Worm (Caenorhabditis elegans) whole organism, late embryonic: ENCODE measurements around the gene flp-28.

Experiments
- C38D4.7 ChIP-seq: fragments of 200-800 bp; sonication (Bioruptor generic); optimal IDR thresholded peaks from 2 replicates; lab custom pipeline; 2018; ENCODE audit warnings: mild to moderate bottlenecking, missing genetic modification characterization, moderate library complexity, missing compliant biosample characterization
- F13H6.1 ChIP-seq: sonication (generic microtip); optimal IDR thresholded peaks from 2 replicates; lab custom pipeline; 2016; ENCODE audit warnings: missing genetic modification characterization, missing compliant biosample characterization
- K09A11.1 ChIP-seq: sonication (generic microtip); optimal IDR thresholded peaks from 2 replicates; lab custom pipeline; 2017; ENCODE audit warnings: antibody characterized with exemption, mild to moderate bottlenecking, missing genetic modification characterization, missing compliant biosample characterization; ENCODE audit not compliant: insufficient read depth
- Y22D7AL.16 ChIP-seq: sonication (generic microtip); optimal IDR thresholded peaks from 2 replicates; lab custom pipeline; 2016; ENCODE audit warnings: missing genetic modification characterization, missing compliant biosample characterization
- ceh-14 ChIP-seq: sonication (generic microtip); optimal IDR thresholded peaks from 2 replicates; lab custom pipeline; 2016; ENCODE audit warnings: missing genotype, missing genetic modification characterization, missing compliant biosample characterization
- ceh-18 ChIP-seq: sonication (generic microtip); optimal IDR thresholded peaks from 2 replicates; lab custom pipeline; 2016; ENCODE audit warnings: missing genetic modification characterization, missing compliant biosample characterization
- ceh-2 ChIP-seq: sonication (generic microtip); optimal IDR thresholded peaks from 2 replicates; lab custom pipeline; 2016; ENCODE audit warnings: missing genotype, missing genetic modification characterization, missing compliant biosample characterization
- ceh-24 ChIP-seq: sonication (generic microtip); optimal IDR thresholded peaks from 2 replicates; lab custom pipeline; 2016; ENCODE audit warnings: mild to moderate bottlenecking, missing genetic modification characterization, missing compliant biosample characterization
- ceh-30 ChIP-seq: fragments of 150-350 bp; optimal IDR thresholded peaks from 2 replicates; lab custom pipeline; 2014; ENCODE audit warnings: missing biosample characterization, missing genetic modification characterization
- ceh-34 ChIP-seq: sonication (generic microtip); optimal IDR thresholded peaks from 2 replicates; lab custom pipeline; 2016; ENCODE audit warnings: mild to moderate bottlenecking, missing genetic modification characterization, missing compliant biosample characterization
- ceh-48 ChIP-seq: sonication (generic microtip); optimal IDR thresholded peaks from 2 replicates; lab custom pipeline; 2016; ENCODE audit warnings: missing genetic modification characterization, inconsistent platforms, missing compliant biosample characterization
- dve-1 ChIP-seq: sonication (generic microtip); optimal IDR thresholded peaks from 2 replicates; lab custom pipeline; 2017; ENCODE audit warnings: antibody characterized with exemption, mild to moderate bottlenecking, missing genetic modification characterization, missing compliant biosample characterization
- elt-2 ChIP-seq: sonication (generic microtip); optimal IDR thresholded peaks from 2 replicates; lab custom pipeline; 2016; ENCODE audit warnings: missing genetic modification reagents, missing genetic modification characterization, missing compliant biosample characterization
- elt-4 ChIP-seq: sonication (generic microtip); optimal IDR thresholded peaks from 2 replicates; lab custom pipeline; 2016; ENCODE audit warnings: missing genetic modification characterization, missing compliant biosample characterization
- ets-4 ChIP-seq: sonication (generic microtip); optimal IDR thresholded peaks from 2 replicates; lab custom pipeline; 2016; ENCODE audit warnings: missing genetic modification characterization, missing compliant biosample characterization
- gmeb-2 ChIP-seq: sonication (generic microtip); optimal IDR thresholded peaks from 2 replicates; lab custom pipeline; 2016; ENCODE audit warnings: missing genetic modification characterization, inconsistent platforms, missing compliant biosample characterization
- hlh-13 ChIP-seq: fragments of 200-800 bp; sonication (Bioruptor generic); optimal IDR thresholded peaks from 2 replicates; lab custom pipeline; 2018; ENCODE audit warnings: mild to moderate bottlenecking, missing genetic modification characterization, missing compliant biosample characterization
- hlh-15 ChIP-seq: sonication (generic microtip); optimal IDR thresholded peaks from 2 replicates; lab custom pipeline; 2016; ENCODE audit warnings: missing genetic modification characterization, missing compliant biosample characterization
- hlh-30 ChIP-seq: sonication (generic microtip); optimal IDR thresholded peaks from 2 replicates; lab custom pipeline; 2017; ENCODE audit warnings: antibody characterized with exemption, missing genetic modification characterization, missing compliant biosample characterization; ENCODE audit not compliant: insufficient read depth
- hlh-6 ChIP-seq: sonication (generic microtip); optimal IDR thresholded peaks from 2 replicates; lab custom pipeline; 2016; ENCODE audit warnings: missing genotype, missing genetic modification characterization, missing compliant biosample characterization
- lim-6 ChIP-seq: sonication (generic microtip); optimal IDR thresholded peaks from 2 replicates; lab custom pipeline; 2016; ENCODE audit warnings: missing genetic modification characterization, missing compliant biosample characterization
- lin-11 ChIP-seq: fragments of 200-800 bp; sonication (Bioruptor generic); optimal IDR thresholded peaks from 2 replicates; lab custom pipeline; 2018; ENCODE audit warnings: mild to moderate bottlenecking, missing genetic modification characterization, missing compliant biosample characterization
- madf-2 ChIP-seq: sonication (generic microtip); optimal IDR thresholded peaks from 2 replicates; lab custom pipeline; 2017; ENCODE audit warnings: missing genetic modification characterization, missing compliant biosample characterization
- npax-4 ChIP-seq: sonication (generic microtip); optimal IDR thresholded peaks from 2 replicates; lab custom pipeline; 2016; ENCODE audit warnings: missing genetic modification characterization, missing compliant biosample characterization
- pag-3 ChIP-seq: sonication (generic microtip); optimal IDR thresholded peaks from 2 replicates; lab custom pipeline; 2016; ENCODE audit warnings: missing compliant biosample characterization, missing genetic modification characterization, borderline replicate concordance
- pha-2 ChIP-seq: sonication (generic microtip); optimal IDR thresholded peaks from 2 replicates; lab custom pipeline; 2017; ENCODE audit warnings: mild to moderate bottlenecking, missing genetic modification characterization, missing compliant biosample characterization
- pqm-1 ChIP-seq: sonication (generic microtip); optimal IDR thresholded peaks from 2 replicates; lab custom pipeline; 2016; ENCODE audit warnings: missing genetic modification characterization, missing compliant biosample characterization
- ref-2 ChIP-seq: sonication (generic microtip); optimal IDR thresholded peaks from 2 replicates; lab custom pipeline; 2016; ENCODE audit warnings: missing genetic modification characterization, missing compliant biosample characterization
- rnt-1 ChIP-seq: sonication (generic microtip); optimal IDR thresholded peaks from 2 replicates; lab custom pipeline; 2016; ENCODE audit warnings: missing genetic modification characterization, missing compliant biosample characterization
- sox-2 ChIP-seq: fragments of 200-800 bp; sonication (Bioruptor generic); IDR thresholded peaks from 2 replicates; pipeline ENCODE4 v1.3.6; 2022; ENCODE audit warnings: missing genetic modification reagents, missing genetic modification characterization, missing compliant biosample characterization
- syd-9 ChIP-seq: sonication (generic microtip); optimal IDR thresholded peaks from 2 replicates; lab custom pipeline; 2016; ENCODE audit warnings: mild to moderate bottlenecking, missing genetic modification characterization, moderate library complexity, missing compliant biosample characterization
- tbx-2 ChIP-seq: sonication (generic microtip); optimal IDR thresholded peaks from 2 replicates; lab custom pipeline; 2016; ENCODE audit warnings: missing genetic modification characterization, missing compliant biosample characterization
- tbx-7 ChIP-seq: sonication (generic microtip); optimal IDR thresholded peaks from 2 replicates; lab custom pipeline; 2016; ENCODE audit warnings: missing genotype, missing genetic modification characterization, missing compliant biosample characterization
- unc-55 ChIP-seq: sonication (generic microtip); optimal IDR thresholded peaks from 2 replicates; lab custom pipeline; 2017; ENCODE audit warnings: missing biosample characterization, missing genetic modification reagents, missing genetic modification characterization
- unc-86 ChIP-seq: sonication (generic microtip); optimal IDR thresholded peaks from 2 replicates; lab custom pipeline; 2016; ENCODE audit warnings: missing genetic modification characterization, missing compliant biosample characterization
- zip-5 ChIP-seq: sonication (generic microtip); optimal IDR thresholded peaks from 2 replicates; lab custom pipeline; 2016; ENCODE audit warnings: missing genetic modification characterization, missing compliant biosample characterization

flp-28 gene

ce11 chrX:10053742-10054409, 33.9 kb downstream of the flp-28 start, which contains the start of gene cbs-1:
cbs-1 (plus strand) TSS chrX:10054275.
- no peak for TF ChIP-seq pha-2 (tag; lab: Kevin White, UChicago)
- TF ChIP-seq elt-2 (tag; lab: Kevin White, UChicago), result peak; percentile 57

- TF ChIP-seq Y22D7AL.16 (tag; lab: Kevin White, UChicago) (no peak), K09A11.1 (tag; lab: Kevin White, UChicago) (no peak), F13H6.1 (tag; lab: Kevin White, UChicago) (no peak), elt-2 (tag; lab: Kevin White, UChicago) (peak; percentile 13)
Observed at ce11 chrX:10051625-10052024, 36.1 kb downstream of the flp-28 start.

ce11 chrX:10049160-10049559, 38.6 kb downstream of the flp-28 start, which contains the start of gene gnrr-3:
gnrr-3 (plus strand) TSS chrX:10049460.
- no peak for TF ChIP-seq unc-86
- no peak for TF ChIP-seq rnt-1 (tag; lab: Kevin White, UChicago)
- no peak for TF ChIP-seq syd-9
- TF ChIP-seq Y22D7AL.16 (tag; lab: Kevin White, UChicago), result no peak
- TF ChIP-seq hlh-6 (tag; lab: Kevin White, UChicago), result no peak
- TF ChIP-seq C38D4.7, result no peak
- no peak for TF ChIP-seq tbx-7 (tag; lab: Kevin White, UChicago)
- no peak for TF ChIP-seq lim-6 (tag; lab: Kevin White, UChicago)
- TF ChIP-seq ceh-34 (tag; lab: Kevin White, UChicago), result no peak
- no peak for TF ChIP-seq tbx-2 (tag; lab: Kevin White, UChicago)
- no peak for TF ChIP-seq sox-2 (GFP tag; lab: Robert Waterston, UW)
- no peak for TF ChIP-seq ceh-18 (tag; lab: Kevin White, UChicago)
- TF ChIP-seq zip-5, result no peak
- no peak for TF ChIP-seq elt-4 (tag; lab: Kevin White, UChicago)
- no peak for TF ChIP-seq ceh-14 (tag; lab: Kevin White, UChicago)
- TF ChIP-seq unc-55 (GFP tag; lab: Kevin White, UChicago), result no peak
- no peak for TF ChIP-seq ceh-30 (tag; lab: Kevin White, UChicago)

- TF ChIP-seq hlh-6 (tag; lab: Kevin White, UChicago), result no peak
- no peak for TF ChIP-seq ceh-48 (tag; lab: Kevin White, UChicago)
- no peak for TF ChIP-seq ceh-2 (tag; lab: Kevin White, UChicago)
- no peak for TF ChIP-seq madf-2 (tag; lab: Kevin White, UChicago)
- peak; percentile 24 for TF ChIP-seq unc-55 (GFP tag; lab: Kevin White, UChicago)
Observed at ce11 chrX:10047325-10047724, 40.4 kb downstream of the flp-28 start, which contains the start of gene ZC374.2. ZC374.2 (minus strand) TSS chrX:10047425.

- TF ChIP-seq zip-5 (no peak), ceh-2 (tag; lab: Kevin White, UChicago) (no peak), ref-2 (tag; lab: Kevin White, UChicago) (no peak), npax-4 (tag; lab: Kevin White, UChicago) (no peak), K09A11.1 (tag; lab: Kevin White, UChicago) (no peak), pqm-1 (tag; lab: Kevin White, UChicago) (no peak), unc-55 (GFP tag; lab: Kevin White, UChicago) (no peak), hlh-15 (tag; lab: Kevin White, UChicago) (no peak), ets-4 (tag; lab: Kevin White, UChicago) (no peak), lim-6 (tag; lab: Kevin White, UChicago) (no peak), lin-11 (no peak), ceh-24 (no peak), dve-1 (tag; lab: Kevin White, UChicago) (no peak), hlh-13 (GFP tag; lab: Kevin White, UChicago) (no peak), hlh-30 (tag; lab: Kevin White, UChicago) (no peak), rnt-1 (tag; lab: Kevin White, UChicago) (no peak), ceh-48 (tag; lab: Kevin White, UChicago) (no peak), pag-3 (tag; lab: Kevin White, UChicago) (no peak), gmeb-2 (no peak)
Observed at ce11 chrX:10044473-10044872, 43.3 kb downstream of the flp-28 start.
